Worm (Caenorhabditis elegans) whole organism, L3 larva: ENCODE measurements around the gene K03B4.6.

Source experiments
- ama-1 ChIP-seq: fragments of 150-350 bp; optimal IDR thresholded peaks from 2 replicates; lab custom pipeline; 2018
- ceh-9 ChIP-seq: sonication (generic microtip); optimal IDR thresholded peaks from 2 replicates; lab custom pipeline; 2018; ENCODE audit warnings: missing biosample characterization, missing genetic modification characterization
- elt-1 ChIP-seq: fragments of 150-350 bp; optimal IDR thresholded peaks from 2 replicates; lab custom pipeline; 2014; ENCODE audit warnings: missing biosample characterization, missing genetic modification characterization
- elt-3 ChIP-seq, 3 experiments: fragments of 150-350 bp in 1 of 3; sonication (generic microtip) in 2 of 3; optimal IDR thresholded peaks; 2 replicates in 2 of 3; 4 replicates in 1 of 3; lab custom pipeline; 2014 to 2017; ENCODE audit warnings: missing biosample characterization in 3 of 3, missing genetic modification characterization in 3 of 3
- jun-1 ChIP-seq: fragments of 150-350 bp; optimal IDR thresholded peaks from 2 replicates; lab custom pipeline; 2014; ENCODE audit warnings: missing biosample characterization, missing genetic modification reagents, missing genetic modification characterization
- nhr-23 ChIP-seq: fragments of 150-350 bp; optimal IDR thresholded peaks from 2 replicates; lab custom pipeline; 2014; ENCODE audit warnings: missing biosample characterization, missing genetic modification reagents, missing genetic modification characterization
- nhr-237 ChIP-seq: fragments of 150-350 bp; optimal IDR thresholded peaks from 2 replicates; lab custom pipeline; 2014; ENCODE audit warnings: missing biosample characterization, missing genetic modification characterization
- nhr-25 ChIP-seq: sonication (generic microtip); optimal IDR thresholded peaks from 2 replicates; lab custom pipeline; 2017; ENCODE audit warnings: missing biosample characterization, missing genetic modification characterization
- nhr-76 ChIP-seq: fragments of 150-350 bp; sonication (generic microtip); optimal IDR thresholded peaks from 5 replicates; lab custom pipeline; 2014; ENCODE audit warnings: missing biosample characterization, missing genetic modification characterization
- snpc-4 ChIP-seq: fragments of 150-350 bp; optimal IDR thresholded peaks from 2 replicates; lab custom pipeline; 2014; ENCODE audit warnings: missing biosample characterization, missing genetic modification characterization
- unc-62 ChIP-seq: fragments of 150-350 bp; sonication (generic microtip); optimal IDR thresholded peaks from 4 replicates; lab custom pipeline; 2014; ENCODE audit warnings: missing biosample characterization, missing genetic modification reagents, missing genetic modification characterization

ce11 chrV:4689234-4689633 is 13.2 kb upstream of the K03B4.6 start, which contains the start of gene K03B4.1:
- TF ChIP-seq unc-62 (GFP tag; lab: Kevin White, UChicago) = no peak
- TF ChIP-seq nhr-237 = no peak
- no peak for TF ChIP-seq nhr-25 (tag; lab: Kevin White, UChicago)
- TF ChIP-seq nhr-23 (tag; lab: Kevin White, UChicago) = no peak
- no peak for TF ChIP-seq elt-3 (tag; optimal IDR thresholded peaks at IDR 0.05; lab: Kevin White, UChicago)
- no peak for TF ChIP-seq ama-1 (lab: Kevin White, UChicago)
- no peak for TF ChIP-seq nhr-76 (tag; lab: Kevin White, UChicago)
- TF ChIP-seq jun-1 (tag; lab: Kevin White, UChicago) = no peak
- no peak for TF ChIP-seq ceh-9
- no peak for TF ChIP-seq elt-1 (tag; lab: Kevin White, UChicago)
- no peak for TF ChIP-seq snpc-4 (tag; lab: Kevin White, UChicago)
